Worm (Caenorhabditis elegans) whole organism, L1 larva: Measurements from ENCODE around the gene F49C5.12.

ENCODE experiments used
- C04F5.9 ChIP-seq: sonication (generic microtip); optimal IDR thresholded peaks from 2 replicates; lab custom pipeline; 2016; ENCODE audit warnings: missing genetic modification characterization, missing compliant biosample characterization
- F16B12.6 ChIP-seq: fragments of 150-350 bp; optimal IDR thresholded peaks from 2 replicates; lab custom pipeline; 2014; ENCODE audit warnings: missing biosample characterization, missing genetic modification characterization
- Y116A8C.19 ChIP-seq: sonication (generic microtip); optimal IDR thresholded peaks from 2 replicates; lab custom pipeline; 2016; ENCODE audit warnings: missing compliant biosample characterization, missing genetic modification characterization, borderline replicate concordance
- aly-2 ChIP-seq: fragments of 150-350 bp; optimal IDR thresholded peaks from 2 replicates; lab custom pipeline; 2014; ENCODE audit warnings: missing biosample characterization, missing genetic modification characterization
- ama-1 ChIP-seq: fragments of 150-350 bp; optimal IDR thresholded peaks from 2 replicates; lab custom pipeline; 2014
- blmp-1 ChIP-seq: fragments of 150-350 bp; optimal IDR thresholded peaks from 2 replicates; lab custom pipeline; 2014; ENCODE audit warnings: missing biosample characterization, missing genetic modification characterization
- ceh-82 ChIP-seq, 3 experiments: fragments of 150-350 bp in 1 of 3; sonication (generic microtip) in 2 of 3; optimal IDR thresholded peaks; 2 replicates each; lab custom pipeline; 2014 to 2017; ENCODE audit warnings: missing biosample characterization in 3 of 3, missing genetic modification characterization in 3 of 3
- ceh-88 ChIP-seq: fragments of 200-800 bp; sonication (Bioruptor generic); IDR thresholded peaks from 2 replicates; pipeline ENCODE4 v1.3.6; 2022; ENCODE audit warnings: missing genetic modification characterization, missing compliant biosample characterization
- ceh-90 ChIP-seq: sonication (generic microtip); optimal IDR thresholded peaks from 2 replicates; lab custom pipeline; 2016; ENCODE audit warnings: missing genetic modification characterization, missing compliant biosample characterization
- dsc-1 ChIP-seq: sonication (generic microtip); optimal IDR thresholded peaks from 2 replicates; lab custom pipeline; 2016; ENCODE audit warnings: mild to moderate bottlenecking, missing genetic modification characterization, missing compliant biosample characterization
- efl-3 ChIP-seq: fragments of 200-800 bp; sonication (Bioruptor generic); optimal IDR thresholded peaks from 2 replicates; lab custom pipeline; 2018; ENCODE audit warnings: mild to moderate bottlenecking, missing genetic modification characterization, missing compliant biosample characterization
- egl-13 ChIP-seq: sonication (generic microtip); optimal IDR thresholded peaks from 2 replicates; lab custom pipeline; 2016; ENCODE audit warnings: missing genotype, missing genetic modification reagents, missing genetic modification characterization, missing compliant biosample characterization
- fkh-10 ChIP-seq: sonication (generic microtip); optimal IDR thresholded peaks from 2 replicates; lab custom pipeline; 2017; ENCODE audit warnings: missing biosample characterization, missing genetic modification reagents, missing genetic modification characterization
- fos-1 ChIP-seq: fragments of 150-350 bp; optimal IDR thresholded peaks from 2 replicates; lab custom pipeline; 2014; ENCODE audit warnings: missing biosample characterization, missing genetic modification characterization
- grh-1 ChIP-seq: fragments of 200-800 bp; sonication (Bioruptor generic); IDR thresholded peaks from 2 replicates; pipeline ENCODE4 v1.3.6; 2022; ENCODE audit warnings: missing genetic modification reagents, missing genetic modification characterization, missing compliant biosample characterization
- hlh-4 ChIP-seq: sonication (generic microtip); optimal IDR thresholded peaks from 2 replicates; lab custom pipeline; 2016; ENCODE audit warnings: mild to moderate bottlenecking, missing genetic modification characterization, missing compliant biosample characterization
- jun-1 ChIP-seq: fragments of 150-350 bp; optimal IDR thresholded peaks from 2 replicates; lab custom pipeline; 2014; ENCODE audit warnings: missing biosample characterization, missing genetic modification reagents, missing genetic modification characterization
- lin-15B ChIP-seq: fragments of 150-350 bp; sonication (generic microtip); optimal IDR thresholded peaks from 3 replicates; lab custom pipeline; 2014; ENCODE audit warnings: missing biosample characterization, missing genetic modification characterization
- lin-35 ChIP-seq, 2 experiments: fragments of 150-350 bp; optimal IDR thresholded peaks; 2 replicates each; lab custom pipeline; 2014; ENCODE audit warnings: missing biosample characterization in 2 of 2, missing genetic modification characterization in 2 of 2, missing genetic modification reagents in 2 of 2
- lin-39 ChIP-seq: fragments of 150-350 bp; optimal IDR thresholded peaks from 2 replicates; lab custom pipeline; 2014; ENCODE audit warnings: missing biosample characterization, missing genetic modification reagents, missing genetic modification characterization
- lir-3 ChIP-seq: sonication (generic microtip); optimal IDR thresholded peaks from 2 replicates; lab custom pipeline; 2016; ENCODE audit warnings: mild to moderate bottlenecking, missing genetic modification characterization, moderate library complexity, missing compliant biosample characterization; ENCODE audit not compliant: poor library complexity
- lsy-2 ChIP-seq, 2 experiments: fragments of 150-350 bp; optimal IDR thresholded peaks; 2 replicates each; lab custom pipeline; 2014; ENCODE audit warnings: missing biosample characterization in 2 of 2, missing genetic modification characterization in 2 of 2
- nhr-76 ChIP-seq: sonication (generic microtip); optimal IDR thresholded peaks from 2 replicates; lab custom pipeline; 2017; ENCODE audit warnings: missing biosample characterization, missing genetic modification characterization
- nhr-85 ChIP-seq: sonication (generic microtip); peaks from one replicate; lab custom pipeline; 2016; ENCODE audit warnings: missing genetic modification characterization, inconsistent platforms, missing compliant biosample characterization
- pax-3 ChIP-seq: fragments of 200-800 bp; sonication (Bioruptor generic); optimal IDR thresholded peaks from 2 replicates; lab custom pipeline; 2018; ENCODE audit warnings: mild to moderate bottlenecking, missing genetic modification characterization, moderate library complexity, missing compliant biosample characterization
- skn-1 ChIP-seq: fragments of 150-350 bp; optimal IDR thresholded peaks from 2 replicates; lab custom pipeline; 2014; ENCODE audit warnings: missing biosample characterization, missing genetic modification characterization
- snpc-4 ChIP-seq: fragments of 150-350 bp; optimal IDR thresholded peaks from 2 replicates; lab custom pipeline; 2014; ENCODE audit warnings: missing biosample characterization, missing genetic modification characterization
- sup-37 ChIP-seq: fragments of 200-800 bp; sonication (Bioruptor generic); optimal IDR thresholded peaks from 2 replicates; lab custom pipeline; 2018; ENCODE audit warnings: mild to moderate bottlenecking, missing genetic modification characterization, missing compliant biosample characterization
- swsn-7 ChIP-seq: sonication (generic microtip); optimal IDR thresholded peaks from 2 replicates; lab custom pipeline; 2016; ENCODE audit warnings: missing genetic modification characterization, missing compliant biosample characterization
- tbx-2 ChIP-seq: sonication (generic microtip); optimal IDR thresholded peaks from 2 replicates; lab custom pipeline; 2016; ENCODE audit warnings: missing genetic modification characterization, missing compliant biosample characterization
- tlp-1 ChIP-seq: fragments of 150-350 bp; optimal IDR thresholded peaks from 2 replicates; lab custom pipeline; 2014; ENCODE audit warnings: missing biosample characterization, missing genetic modification characterization
- unc-62 ChIP-seq: fragments of 150-350 bp; optimal IDR thresholded peaks from 2 replicates; lab custom pipeline; 2014; ENCODE audit warnings: missing biosample characterization, missing genetic modification reagents, missing genetic modification characterization
- zag-1 ChIP-seq: fragments of 150-350 bp; optimal IDR thresholded peaks from 2 replicates; lab custom pipeline; 2014; ENCODE audit warnings: missing biosample characterization, missing genetic modification characterization
- ztf-11 ChIP-seq, 2 experiments: sonication (generic microtip); optimal IDR thresholded peaks; 2 replicates each; lab custom pipeline; 2016 to 2017; ENCODE audit warnings: missing genetic modification characterization in 2 of 2, missing biosample characterization in 1 of 2, missing compliant biosample characterization in 1 of 2
- ztf-4 ChIP-seq: fragments of 150-350 bp; optimal IDR thresholded peaks from 2 replicates; lab custom pipeline; 2014; ENCODE audit warnings: missing biosample characterization, missing genetic modification characterization

Gene F49C5.12

DNA sequence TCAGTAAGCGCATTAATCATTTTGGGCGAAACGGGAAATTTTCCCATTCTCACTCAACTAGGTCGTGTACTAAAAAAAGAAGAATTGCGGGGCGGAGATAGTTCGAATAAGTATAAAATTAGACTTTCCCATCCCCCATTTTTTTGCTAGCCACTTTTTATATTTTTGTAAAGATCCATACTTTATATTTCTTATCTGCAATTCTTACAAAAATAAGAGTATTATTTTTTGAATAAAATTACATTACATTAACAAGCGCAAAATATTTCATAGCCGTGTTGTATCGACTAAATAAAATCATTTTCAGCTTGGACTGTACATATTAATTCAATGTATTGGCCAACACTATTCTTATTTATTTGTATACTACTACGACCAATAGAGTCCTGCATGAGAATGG, 4.5 kb downstream of the F49C5.12 start, which contains the start of gene F49C5.11:
Gene F49C5.11 (plus strand): TSS at position 301 of the 400 bp plus-strand sequence.
- TF ChIP-seq sup-37 (GFP tag; lab: Kevin White, UChicago): no peak
- TF ChIP-seq dsc-1 (tag; lab: Kevin White, UChicago): no peak
- no peak for TF ChIP-seq hlh-4
- TF ChIP-seq ceh-88 (GFP tag; lab: Robert Waterston, UW): no peak
- TF ChIP-seq lin-39 (tag; lab: Kevin White, UChicago): no peak
- no peak for TF ChIP-seq efl-3 (GFP tag; lab: Kevin White, UChicago)
- no peak for TF ChIP-seq swsn-7 (tag; lab: Kevin White, UChicago)
- no peak for TF ChIP-seq ceh-90 (tag; lab: Kevin White, UChicago)

- TF ChIP-seq nhr-76 (tag; lab: Kevin White, UChicago) (no peak), fos-1 (no peak), grh-1 (GFP tag; lab: Robert Waterston, UW) (no peak), ama-1 (lab: Kevin White, UChicago) (no peak), aly-2 (tag; lab: Kevin White, UChicago) (no peak), F16B12.6 (tag; lab: Kevin White, UChicago) (no peak), lin-35 (GFP tag; optimal IDR thresholded peaks at IDR 0.05; lab: Kevin White, UChicago) (no peak)
Observed at ce11 chrII:12550940-12551339, 9.2 kb downstream of the F49C5.12 start.

DNA sequence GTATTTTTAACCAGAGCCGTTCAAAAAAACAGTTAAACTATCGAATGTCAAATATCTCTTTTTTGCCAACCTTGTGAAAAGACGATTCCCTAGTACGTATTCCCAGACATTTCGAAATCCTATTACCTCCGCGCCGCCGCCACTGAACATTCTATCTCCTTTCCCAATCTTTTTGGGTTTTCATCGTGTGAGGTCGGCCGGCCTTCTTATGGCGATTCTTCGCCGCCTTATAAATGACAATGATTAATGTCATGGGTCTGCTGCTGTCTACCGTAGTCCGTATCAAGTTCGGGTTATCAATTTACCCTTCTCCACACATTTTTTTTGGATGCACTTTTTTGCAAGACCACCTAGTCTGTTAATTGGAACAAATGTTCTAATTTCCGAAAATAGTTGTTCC, 10.5 kb downstream of the F49C5.12 start:
- no peak for TF ChIP-seq lin-15B
- peak; percentile 55 for TF ChIP-seq nhr-85 (tag; lab: Kevin White, UChicago)
- TF ChIP-seq F16B12.6 (tag; lab: Kevin White, UChicago): no peak
- TF ChIP-seq blmp-1 (tag; lab: Kevin White, UChicago): peak; percentile 8
- no peak for TF ChIP-seq snpc-4 (tag; lab: Kevin White, UChicago)
- no peak for TF ChIP-seq jun-1 (tag; lab: Kevin White, UChicago)
- no peak for TF ChIP-seq lin-35 (GFP tag; optimal IDR thresholded peaks at IDR 0.05; lab: Kevin White, UChicago)

ce11 chrII:12547547-12547946, 12.6 kb downstream of the F49C5.12 start, which contains the start of gene F49C5.16:
TSS of gene F49C5.16 (plus strand) at chrII:12547847.
- TF ChIP-seq tbx-2 (tag; lab: Kevin White, UChicago) (no peak), C04F5.9 (no peak), lir-3 (no peak), lsy-2 (tag; optimal IDR thresholded peaks at IDR 0.05; lab: Kevin White, UChicago) (no peak), tlp-1 (tag; lab: Kevin White, UChicago) (no peak)

- TF ChIP-seq ztf-4 (tag; lab: Kevin White, UChicago) (no peak), swsn-7 (tag; lab: Kevin White, UChicago) (no peak), ztf-11 (tag; optimal IDR thresholded peaks at IDR 0.05; lab: Kevin White, UChicago) (no peak), Y116A8C.19 (no peak), grh-1 (GFP tag; lab: Robert Waterston, UW) (no peak), pax-3 (no peak), skn-1 (tag; lab: Kevin White, UChicago) (no peak), ceh-82 (tag; optimal IDR thresholded peaks at IDR 0.05; lab: Kevin White, UChicago) (no peak), unc-62 (no peak), zag-1 (tag; lab: Kevin White, UChicago) (no peak), fkh-10 (GFP tag; lab: Kevin White, UChicago) (no peak), tbx-2 (tag; lab: Kevin White, UChicago) (no peak), fos-1 (no peak), lir-3 (no peak), egl-13 (tag; lab: Kevin White, UChicago) (no peak)
Observed at ce11 chrII:12546413-12546812, 13.7 kb downstream of the F49C5.12 start, which contains the start of the genes F49C5.5 and F49C5.10. TSS of gene F49C5.5 (minus strand) at chrII:12546513. TSS of gene F49C5.10 (plus strand) at chrII:12546756.
